Worm (Caenorhabditis elegans): ENCODE results near the gene T13C2.7.

- TF ChIP-seq ztf-23 (GFP tag; IDR thresholded peaks at IDR 0.05) = no peak
- TF ChIP-seq med-1 (GFP tag; optimal IDR thresholded peaks at IDR 0.05; ENCODE audit: insufficient read depth) = no peak
- no peak for TF ChIP-seq T22C8.4 (GFP tag; IDR thresholded peaks at IDR 0.05)
- TF ChIP-seq ref-1 (GFP tag; conservative IDR thresholded peaks at IDR 0.05) = no peak
Measured at ce11 chrII:6752850-6753249, 26.4 kb upstream of the T13C2.7 start, which contains the start of gene F41G3.21.

Data from whole organism, midembryonic.